Worm (Caenorhabditis elegans) whole organism, L4 larva: Measurements from ENCODE around the gene R160.2.
"Not testable (repeated sequence)": the region's sequence is repeated elsewhere in the genome, so short reads cannot be mapped to it uniquely, and the experiment has no call there.

Source experiments
- D1046.2 ChIP-seq: fragments of 200-800 bp; sonication (Bioruptor generic); IDR thresholded peaks from 2 replicates; pipeline ENCODE4 v1.3.6; 2022; ENCODE audit warnings: missing genetic modification characterization, missing compliant biosample characterization
- F37D6.2 ChIP-seq: sonication (generic microtip); optimal IDR thresholded peaks from 2 replicates; lab custom pipeline; 2016; ENCODE audit warnings: mild to moderate bottlenecking, missing genetic modification characterization, missing compliant biosample characterization
- R02D3.7 ChIP-seq: fragments of 150-350 bp; sonication (generic microtip); optimal IDR thresholded peaks from 3 replicates; lab custom pipeline; 2014; ENCODE audit warnings: missing biosample characterization, missing genetic modification characterization
- T20F7.1 ChIP-seq: fragments of 200-800 bp; sonication (Bioruptor generic); optimal IDR thresholded peaks from 2 replicates; lab custom pipeline; 2018; ENCODE audit warnings: mild to moderate bottlenecking, missing genetic modification characterization, missing compliant biosample characterization
- T26A8.4 ChIP-seq: fragments of 200-800 bp; sonication (Bioruptor generic); IDR thresholded peaks from 2 replicates; pipeline ENCODE4 v1.3.6; 2022; ENCODE audit warnings: missing genetic modification characterization, missing compliant biosample characterization
- Y75B8A.6 ChIP-seq: fragments of 200-800 bp; sonication (Bioruptor generic); IDR thresholded peaks from 2 replicates; pipeline ENCODE4 v1.3.6; 2022; ENCODE audit warnings: missing genetic modification reagents, missing genetic modification characterization, missing compliant biosample characterization
- attf-4 ChIP-seq: sonication (generic microtip); optimal IDR thresholded peaks from 3 replicates; lab custom pipeline; 2017; ENCODE audit warnings: missing biosample characterization, missing genetic modification characterization
- ceh-20 ChIP-seq: fragments of 200-800 bp; sonication (Bioruptor generic); IDR thresholded peaks from 2 replicates; pipeline ENCODE4 v1.3.6; 2022; ENCODE audit warnings: missing genetic modification reagents, missing genetic modification characterization, missing compliant biosample characterization
- ceh-62 ChIP-seq: sonication (generic microtip); optimal IDR thresholded peaks from 2 replicates; lab custom pipeline; 2017; ENCODE audit warnings: missing biosample characterization, missing genetic modification characterization
- daf-12 ChIP-seq: fragments of 150-350 bp; optimal IDR thresholded peaks from 2 replicates; lab custom pipeline; 2014; ENCODE audit warnings: missing biosample characterization, missing genetic modification reagents, missing genetic modification characterization
- daf-19 ChIP-seq: fragments of 200-800 bp; sonication (Bioruptor generic); conservative IDR thresholded peaks from 2 replicates; pipeline ENCODE4 v1.3.6; 2022; ENCODE audit warnings: missing genetic modification characterization, missing compliant biosample characterization
- daf-8 ChIP-seq: fragments of 200-800 bp; sonication (Bioruptor generic); IDR thresholded peaks from 2 replicates; pipeline ENCODE4 v1.3.6; 2022; ENCODE audit warnings: missing genetic modification characterization, missing compliant biosample characterization
- egl-27 ChIP-seq: sonication (generic microtip); optimal IDR thresholded peaks from 3 replicates; lab custom pipeline; 2017; ENCODE audit warnings: missing biosample characterization, missing genetic modification reagents, missing genetic modification characterization
- jun-1 ChIP-seq: fragments of 150-350 bp; optimal IDR thresholded peaks from 2 replicates; lab custom pipeline; 2014; ENCODE audit warnings: missing biosample characterization, missing genetic modification reagents, missing genetic modification characterization
- lir-3 ChIP-seq: sonication (generic microtip); optimal IDR thresholded peaks from 2 replicates; lab custom pipeline; 2016; ENCODE audit warnings: mild to moderate bottlenecking, missing genetic modification characterization, missing compliant biosample characterization
- mes-2 ChIP-seq: sonication (generic microtip); optimal IDR thresholded peaks from 2 replicates; lab custom pipeline; 2016; ENCODE audit warnings: missing genotype, mild to moderate bottlenecking, missing genetic modification characterization, missing compliant biosample characterization; ENCODE audit not compliant: poor library complexity, severe bottlenecking
- mxl-2 ChIP-seq: fragments of 200-800 bp; sonication (Bioruptor generic); conservative IDR thresholded peaks from 2 replicates; pipeline ENCODE4 v1.3.6; 2022; ENCODE audit warnings: missing genetic modification reagents, missing genetic modification characterization, missing compliant biosample characterization
- mxl-3 ChIP-seq: fragments of 200-800 bp; sonication (Bioruptor generic); optimal IDR thresholded peaks from 2 replicates; lab custom pipeline; 2018; ENCODE audit warnings: mild to moderate bottlenecking, missing genetic modification characterization, missing compliant biosample characterization
- nhr-102 ChIP-seq: sonication (generic microtip); optimal IDR thresholded peaks from 2 replicates; lab custom pipeline; 2016; ENCODE audit warnings: mild to moderate bottlenecking, missing genetic modification characterization, moderate library complexity, missing compliant biosample characterization
- nhr-111 ChIP-seq: fragments of 200-800 bp; sonication (Bioruptor generic); optimal IDR thresholded peaks from 2 replicates; lab custom pipeline; 2018; ENCODE audit warnings: mild to moderate bottlenecking, missing genetic modification characterization, missing compliant biosample characterization
- nhr-237 ChIP-seq: sonication (generic microtip); optimal IDR thresholded peaks from 2 replicates; lab custom pipeline; 2017; ENCODE audit warnings: missing biosample characterization, missing genetic modification characterization
- nhr-41 ChIP-seq: fragments of 200-800 bp; sonication (Bioruptor generic); IDR thresholded peaks from 2 replicates; pipeline ENCODE4 v1.3.6; 2022; ENCODE audit warnings: missing genetic modification reagents, missing genetic modification characterization, missing compliant biosample characterization
- nhr-42 ChIP-seq: fragments of 200-800 bp; sonication (Bioruptor generic); IDR thresholded peaks from 2 replicates; pipeline ENCODE4 v1.3.6; 2022; ENCODE audit warnings: missing genetic modification characterization, missing compliant biosample characterization
- nhr-48 ChIP-seq: sonication (generic microtip); optimal IDR thresholded peaks from 2 replicates; lab custom pipeline; 2016; ENCODE audit warnings: mild to moderate bottlenecking, missing genetic modification characterization, missing compliant biosample characterization
- nhr-76 ChIP-seq: fragments of 150-350 bp; optimal IDR thresholded peaks from 2 replicates; lab custom pipeline; 2014; ENCODE audit warnings: missing biosample characterization, missing genetic modification characterization
- php-3 ChIP-seq: fragments of 200-800 bp; sonication (Bioruptor generic); IDR thresholded peaks from 2 replicates; pipeline ENCODE4 v1.3.6; 2022; ENCODE audit warnings: missing genetic modification reagents, missing genetic modification characterization, missing compliant biosample characterization
- pqm-1 ChIP-seq: sonication (generic microtip); optimal IDR thresholded peaks from 2 replicates; lab custom pipeline; 2017; ENCODE audit warnings: missing biosample characterization, missing genetic modification characterization
- saeg-2 ChIP-seq: fragments of 200-800 bp; sonication (Bioruptor generic); IDR thresholded peaks from 2 replicates; pipeline ENCODE4 v1.3.6; 2022; ENCODE audit warnings: missing genetic modification reagents, missing genetic modification characterization, missing compliant biosample characterization
- skn-1 ChIP-seq: fragments of 150-350 bp; optimal IDR thresholded peaks from 2 replicates; lab custom pipeline; 2014; ENCODE audit warnings: missing biosample characterization, missing genetic modification characterization
- spr-1 ChIP-seq: sonication (generic microtip); optimal IDR thresholded peaks from 2 replicates; lab custom pipeline; 2016; ENCODE audit warnings: mild to moderate bottlenecking, missing genetic modification characterization, missing compliant biosample characterization
- zfp-2 ChIP-seq: sonication (generic microtip); optimal IDR thresholded peaks from 2 replicates; lab custom pipeline; 2016; ENCODE audit warnings: mild to moderate bottlenecking, missing genetic modification characterization, missing compliant biosample characterization

Gene R160.2

ce11 chrX:4350198-4350597, 26.5 kb downstream of the R160.2 start, which contains the start of gene F14H12.2:
Gene F14H12.2, plus strand, starts transcription at chrX:4350498.
- TF ChIP-seq mes-2 (tag; lab: Kevin White, UChicago) (no peak), lir-3 (tag; lab: Kevin White, UChicago) (no peak), daf-19 (GFP tag; lab: Robert Waterston, UW) (no peak), zfp-2 (no peak), daf-12 (tag; lab: Kevin White, UChicago) (no peak), ceh-62 (tag; lab: Kevin White, UChicago) (no peak), egl-27 (no peak), mxl-2 (GFP tag; lab: Robert Waterston, UW) (no peak), nhr-48 (no peak), Y75B8A.6 (GFP tag; lab: Robert Waterston, UW) (no peak), jun-1 (tag; lab: Kevin White, UChicago) (no peak), F37D6.2 (tag; lab: Kevin White, UChicago) (no peak), D1046.2 (GFP tag; lab: Robert Waterston, UW) (no peak), daf-8 (GFP tag; lab: Robert Waterston, UW) (no peak)

DNA sequence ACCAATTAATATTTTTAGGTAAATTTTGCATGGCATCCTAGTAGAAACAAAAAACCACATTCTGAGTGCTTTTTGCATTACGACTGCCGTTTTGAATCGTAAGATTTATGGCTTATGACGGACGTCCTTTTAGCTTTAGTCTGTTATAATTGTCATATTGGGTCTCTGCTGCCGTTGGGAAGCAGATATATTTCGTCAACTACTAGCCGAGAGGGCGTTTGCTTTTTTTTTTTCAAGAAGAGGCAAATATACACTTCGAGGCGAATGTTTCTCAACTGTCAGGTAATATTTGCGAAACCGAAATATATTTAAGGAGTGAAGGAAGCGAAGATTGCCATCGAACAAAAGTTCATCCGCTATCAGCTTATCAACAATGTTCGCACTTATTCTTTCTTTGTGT, 32.8 kb downstream of the R160.2 start, which contains the start of gene F14H12.3:
TSS of gene F14H12.3 (plus strand) at position 301 of the 400 bp plus-strand sequence.
- no peak for TF ChIP-seq daf-12 (tag; lab: Kevin White, UChicago)
- no peak for TF ChIP-seq nhr-111 (GFP tag; lab: Kevin White, UChicago)
- no peak for TF ChIP-seq ceh-20 (GFP tag; lab: Robert Waterston, UW)
- no peak for TF ChIP-seq T20F7.1 (GFP tag; lab: Kevin White, UChicago)
- no peak for TF ChIP-seq nhr-41
- TF ChIP-seq mxl-3 = no peak
- TF ChIP-seq lir-3 (tag; lab: Kevin White, UChicago) = no peak
- no peak for TF ChIP-seq T26A8.4
- no peak for TF ChIP-seq php-3 (GFP tag; lab: Robert Waterston, UW)

- TF ChIP-seq nhr-42 = no peak
- TF ChIP-seq jun-1 (tag; lab: Kevin White, UChicago) = no peak
- TF ChIP-seq saeg-2 (GFP tag; lab: Robert Waterston, UW) = no peak
- TF ChIP-seq attf-4 (tag; lab: Kevin White, UChicago) = no peak
- TF ChIP-seq nhr-237 (tag; lab: Kevin White, UChicago) = no peak
- no peak for TF ChIP-seq R02D3.7 (tag; lab: Kevin White, UChicago)
These were observed 34.0 kb downstream of the R160.2 start for ce11 chrX:4342730-4343129.

- TF ChIP-seq nhr-102, spr-1, skn-1 (tag; lab: Kevin White, UChicago): not testable (repeated sequence)
These were observed 37.4 kb downstream of the R160.2 start, which contains the start of gene cst-1 for ce11 chrX:4339332-4339731. Gene cst-1, plus strand, starts transcription at chrX:4339632.

ce11 chrX:4335950-4336349, 40.8 kb downstream of the R160.2 start, which contains the start of gene cst-2:
Gene cst-2, minus strand, starts transcription at chrX:4336050.
- not testable (repeated sequence) for TF ChIP-seq nhr-111 (GFP tag; lab: Kevin White, UChicago); T26A8.4; Y75B8A.6 (GFP tag; lab: Robert Waterston, UW)

ce11 chrX:4332305-4332704, 44.4 kb downstream of the R160.2 start, which contains the start of gene C24A8.6:
Gene C24A8.6, minus strand, starts transcription at chrX:4332405.
- not testable (repeated sequence) for TF ChIP-seq pqm-1 (tag; lab: Kevin White, UChicago); zfp-2; nhr-76 (tag; lab: Kevin White, UChicago)
